Fruit fly (Drosophila melanogaster): ENCODE results near the gene CG8915.

The CG8915 gene

dm6 chrX:17221142-17221541 is 23.7 kb downstream of the CG8915 start, which contains the start of gene CG5172:
TSS of gene CG5172 (plus strand) at chrX:17221442.
- TF ChIP-seq chm (GFP tag; IDR thresholded peaks at IDR 0.05) (no peak), CG7372 (GFP tag; IDR thresholded peaks at IDR 0.05) (peak; percentile 73)

dm6 chrX:17218232-17218951 is 26.4 kb downstream of the CG8915 start, which contains the start of gene CG12998:
TSS of gene CG12998 (plus strand) at chrX:17218667.
- TF ChIP-seq Side (GFP tag; optimal IDR thresholded peaks at IDR 0.05): no peak
- TF ChIP-seq insv (GFP tag; optimal IDR thresholded peaks at IDR 0.05): no peak
- TF ChIP-seq Hand (GFP tag; optimal IDR thresholded peaks at IDR 0.05): no peak
- TF ChIP-seq peb (GFP tag; IDR thresholded peaks at IDR 0.05): no peak
- TF ChIP-seq sug (tag; optimal IDR thresholded peaks at IDR 0.05): no peak
- TF ChIP-seq yki (optimal IDR thresholded peaks at IDR 0.05): no peak
- peak; percentile 34; the same call in 1 of the 2 replicates for TF ChIP-seq Drgx (GFP tag; IDR thresholded peaks at IDR 0.05)
- no peak for TF ChIP-seq Spps (tag; optimal IDR thresholded peaks at IDR 0.05)

- TF ChIP-seq ATbp (GFP tag; optimal IDR thresholded peaks at IDR 0.05) (no peak), ssp (GFP tag; IDR thresholded peaks at IDR 0.05) (no peak), Aef1 (GFP tag; IDR thresholded peaks at IDR 0.05) (no peak), Optix (GFP tag; IDR thresholded peaks at IDR 0.05) (no peak), CG12942 (GFP tag; optimal IDR thresholded peaks at IDR 0.05) (no peak), CG1647 (GFP tag; optimal IDR thresholded peaks at IDR 0.05) (no peak), MTF-1 (GFP tag; optimal IDR thresholded peaks at IDR 0.05; ENCODE audit: borderline replicate concordance) (no peak), onecut (GFP tag; IDR thresholded peaks at IDR 0.05) (no peak), CG2678 (tag; optimal IDR thresholded peaks at IDR 0.05) (no peak), Ptx1 (GFP tag; IDR thresholded peaks at IDR 0.05) (no peak), btn (GFP tag; optimal IDR thresholded peaks at IDR 0.05) (no peak)
Observed at dm6 chrX:17215004-17215403, 29.8 kb downstream of the CG8915 start, which contains the start of gene CG5162. TSS of gene CG5162 (plus strand) at chrX:17215304.

- no peak for TF ChIP-seq chinmo (GFP tag; IDR thresholded peaks at IDR 0.05; ENCODE audit: partially characterized antibody)
- TF ChIP-seq CG10462 (GFP tag; optimal IDR thresholded peaks at IDR 0.05): no peak
- no peak for TF ChIP-seq pan (optimal IDR thresholded peaks at IDR 0.05)
- TF ChIP-seq pan (GFP tag; optimal IDR thresholded peaks at IDR 0.05 in 1 of 2, IDR thresholded peaks at IDR 0.05 in 1 of 2): no peak
- no peak for TF ChIP-seq CG4424 (GFP tag; optimal IDR thresholded peaks at IDR 0.05)
- no peak for TF ChIP-seq kay (GFP tag; optimal IDR thresholded peaks at IDR 0.05)
- TF ChIP-seq Dek (tag; optimal IDR thresholded peaks at IDR 0.05): no peak
- no peak for TF ChIP-seq pho (GFP tag; optimal IDR thresholded peaks at IDR 0.05)
- no peak for TF ChIP-seq danr (GFP tag; IDR thresholded peaks at IDR 0.05)
Observed at dm6 chrX:17212007-17212406, 32.8 kb downstream of the CG8915 start, which contains the start of gene CG18258. TSS of gene CG18258 (plus strand) at chrX:17212307.

- TF ChIP-seq jing (GFP tag; optimal IDR thresholded peaks at IDR 0.05) (no peak), Sox102F (GFP tag; optimal IDR thresholded peaks at IDR 0.05) (no peak), C15 (GFP tag; IDR thresholded peaks at IDR 0.05) (no peak), Eip74EF (GFP tag; optimal IDR thresholded peaks at IDR 0.05) (no peak)
Observed at dm6 chrX:17209897-17210296, 34.9 kb downstream of the CG8915 start, which contains the start of gene CG12995. TSS of gene CG12995 (minus strand) at chrX:17209997.
